Worm (Caenorhabditis elegans): Measurements from ENCODE around the gene F53F1.6.

Gene F53F1.6

ce11 chrV:13370265-13370664 is 47.1 kb downstream of the F53F1.6 start:
- no peak for TF ChIP-seq hmg-11 (tag; optimal IDR thresholded peaks at IDR 0.05)
- TF ChIP-seq nhr-237 (tag; optimal IDR thresholded peaks at IDR 0.05) = no peak
- no peak for TF ChIP-seq nhr-12 (tag; optimal IDR thresholded peaks at IDR 0.05)
- TF ChIP-seq skn-1 (tag; optimal IDR thresholded peaks at IDR 0.05) = no peak
- TF ChIP-seq daf-12 (tag; optimal IDR thresholded peaks at IDR 0.05) = no peak
- no peak for TF ChIP-seq ztf-4 (tag; optimal IDR thresholded peaks at IDR 0.05)
- TF ChIP-seq nhr-67 (tag; optimal IDR thresholded peaks at IDR 0.05) = no peak
- no peak for TF ChIP-seq lin-15B (tag; optimal IDR thresholded peaks at IDR 0.05)
- no peak for TF ChIP-seq ceh-82 (tag; optimal IDR thresholded peaks at IDR 0.05)
- no peak for TF ChIP-seq unc-62 (GFP tag; optimal IDR thresholded peaks at IDR 0.05)
- no peak for TF ChIP-seq tbx-2 (tag; optimal IDR thresholded peaks at IDR 0.05)
- TF ChIP-seq nfya-1 (tag; optimal IDR thresholded peaks at IDR 0.05; ENCODE audit: insufficient read depth) = no peak
- TF ChIP-seq lin-39 (tag; optimal IDR thresholded peaks at IDR 0.05) = no peak
- no peak for TF ChIP-seq nhr-77 (tag; optimal IDR thresholded peaks at IDR 0.05)
- TF ChIP-seq elt-2 (tag; optimal IDR thresholded peaks at IDR 0.05) = no peak

- TF ChIP-seq egl-5 (tag; optimal IDR thresholded peaks at IDR 0.05) (no peak), nhr-43 (tag; optimal IDR thresholded peaks at IDR 0.05; ENCODE audit: poor library complexity, severe bottlenecking) (peak; percentile 28), jun-1 (tag; optimal IDR thresholded peaks at IDR 0.05) (peak; percentile 73), elt-2 (tag; optimal IDR thresholded peaks at IDR 0.05) (peak; percentile 83), pqm-1 (tag; optimal IDR thresholded peaks at IDR 0.05) (peak; percentile 79)
These were observed 47.8 kb downstream of the F53F1.6 start for ce11 chrV:13369663-13370062.

- TF ChIP-seq nhr-28 (tag; optimal IDR thresholded peaks at IDR 0.05) (no peak), egl-5 (tag; optimal IDR thresholded peaks at IDR 0.05) (no peak), mml-1 (tag; optimal IDR thresholded peaks at IDR 0.05) (no peak), eor-1 (tag; optimal IDR thresholded peaks at IDR 0.05) (no peak), lsy-12 (tag; optimal IDR thresholded peaks at IDR 0.05) (no peak), nhr-77 (tag; optimal IDR thresholded peaks at IDR 0.05) (no peak), pqm-1 (tag; optimal IDR thresholded peaks at IDR 0.05) (no peak), hmg-11 (tag; optimal IDR thresholded peaks at IDR 0.05) (no peak), ama-1 (optimal IDR thresholded peaks at IDR 0.05) (no peak)
These were observed 50.4 kb downstream of the F53F1.6 start, which contains the start of gene srx-125 for ce11 chrV:13367024-13367423. Gene srx-125 (plus strand): TSS chrV:13367324.

DNA sequence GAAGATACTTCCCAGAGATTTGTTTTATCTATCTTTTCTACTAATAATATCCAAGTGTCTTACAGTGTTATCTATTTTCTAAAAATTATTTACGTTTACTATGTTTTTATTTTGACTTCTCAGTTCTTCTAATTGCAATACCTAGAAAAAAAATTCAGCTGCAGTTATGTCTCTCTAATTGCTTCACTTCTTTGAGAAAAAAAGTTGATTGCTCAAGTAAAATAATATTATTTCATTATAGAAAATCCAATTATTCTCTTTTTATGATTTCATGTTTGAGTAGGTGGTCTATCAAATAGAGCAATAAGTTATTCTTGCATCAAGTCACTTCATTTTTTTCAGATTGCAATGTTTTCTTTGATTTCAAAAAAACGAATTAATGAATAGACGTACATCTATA is 50.9 kb downstream of the F53F1.6 start:
- TF ChIP-seq ZK546.5 (tag; optimal IDR thresholded peaks at IDR 0.05) = no peak
- TF ChIP-seq fkh-10 (GFP tag; optimal IDR thresholded peaks at IDR 0.05) = peak; percentile 56
